Worm (Caenorhabditis elegans) whole organism, L4/young adult: ENCODE measurements around the gene nhr-214.

Experiments
- W03F9.2 ChIP-seq: fragments of 150-350 bp; optimal IDR thresholded peaks from 2 replicates; lab custom pipeline; 2014; ENCODE audit warnings: missing biosample characterization, missing genetic modification characterization
- dao-5 ChIP-seq: sonication (generic microtip); optimal IDR thresholded peaks from 2 replicates; lab custom pipeline; 2016; ENCODE audit warnings: missing genotype, missing genetic modification characterization, moderate library complexity, missing compliant biosample characterization
- him-1 ChIP-seq: sonication (generic microtip); optimal IDR thresholded peaks from 2 replicates; lab custom pipeline; 2016; ENCODE audit warnings: missing genotype, missing genetic modification reagents, missing genetic modification characterization, missing compliant biosample characterization

The nhr-214 gene

ce11 chrX:12664987-12665451 is 36.8 kb downstream of the nhr-214 start:
- no peak for TF ChIP-seq W03F9.2 (tag; lab: Kevin White, UChicago)
- TF ChIP-seq dao-5 (tag; lab: Kevin White, UChicago): peak; percentile 88
- TF ChIP-seq him-1: peak; percentile 86

- TF ChIP-seq him-1: no peak
- no peak for TF ChIP-seq dao-5 (tag; lab: Kevin White, UChicago)
- no peak for TF ChIP-seq W03F9.2 (tag; lab: Kevin White, UChicago)
These were observed 37.4 kb downstream of the nhr-214 start for ce11 chrX:12664443-12664842.

ce11 chrX:12663537-12663936 is 38.3 kb downstream of the nhr-214 start, which contains the start of gene nlp-76:
nlp-76 (minus strand) TSS chrX:12663903.
- TF ChIP-seq him-1: no peak
- no peak for TF ChIP-seq W03F9.2 (tag; lab: Kevin White, UChicago)
- no peak for TF ChIP-seq dao-5 (tag; lab: Kevin White, UChicago)

- TF ChIP-seq W03F9.2 (tag; lab: Kevin White, UChicago) (peak; percentile 34), dao-5 (tag; lab: Kevin White, UChicago) (no peak)
These were observed 38.7 kb downstream of the nhr-214 start for ce11 chrX:12663114-12663513.

- TF ChIP-seq him-1 (peak; percentile 74), W03F9.2 (tag; lab: Kevin White, UChicago) (peak; percentile 17), dao-5 (tag; lab: Kevin White, UChicago) (peak; percentile 60)
These were observed 40.8 kb downstream of the nhr-214 start for ce11 chrX:12661091-12661526.

ce11 chrX:12659814-12660213 is 42.0 kb downstream of the nhr-214 start, which contains the start of gene C02B4.3:
C02B4.3 (minus strand) TSS chrX:12659847.
- no peak for TF ChIP-seq him-1
- TF ChIP-seq dao-5 (tag; lab: Kevin White, UChicago): no peak
- no peak for TF ChIP-seq W03F9.2 (tag; lab: Kevin White, UChicago)

ce11 chrX:12656420-12657033 is 45.3 kb downstream of the nhr-214 start:
- TF ChIP-seq him-1 (peak; percentile 46), dao-5 (tag; lab: Kevin White, UChicago) (no peak)

ce11 chrX:12655339-12655875 is 46.5 kb downstream of the nhr-214 start:
- TF ChIP-seq him-1 (no peak), W03F9.2 (tag; lab: Kevin White, UChicago) (no peak), dao-5 (tag; lab: Kevin White, UChicago) (no peak)
